Worm (Caenorhabditis elegans) whole organism, young adult: Measurements from ENCODE around the gene pqbp-1.1.
A peak's percentile ranks its signal among the peaks of the same experiment; 100 is the strongest.

ENCODE experiments used
- B0019.2 ChIP-seq: fragments of 200-800 bp; sonication (Bioruptor generic); conservative IDR thresholded peaks from 2 replicates; pipeline ENCODE4 v1.3.6; 2022; ENCODE audit warnings: missing genetic modification reagents, missing genetic modification characterization, missing compliant biosample characterization
- B0035.1 ChIP-seq: sonication (generic microtip); optimal IDR thresholded peaks from 2 replicates; lab custom pipeline; 2016; ENCODE audit warnings: missing genetic modification characterization, mild to moderate bottlenecking, missing compliant biosample characterization, missing genotype, missing genetic modification reagents
- C17E4.6 ChIP-seq: fragments of 200-800 bp; sonication (Bioruptor generic); IDR thresholded peaks from 2 replicates; pipeline ENCODE4 v1.3.6; 2022; ENCODE audit warnings: missing genetic modification reagents, missing genetic modification characterization, missing compliant biosample characterization
- D2030.7 ChIP-seq: fragments of 200-800 bp; sonication (Bioruptor generic); IDR thresholded peaks from 2 replicates; pipeline ENCODE4 v1.3.6; 2022; ENCODE audit warnings: missing genetic modification reagents, missing genetic modification characterization, missing compliant biosample characterization
- F23B12.7 ChIP-seq: sonication (generic microtip); optimal IDR thresholded peaks from 2 replicates; lab custom pipeline; 2017; ENCODE audit warnings: missing genetic modification characterization, mild to moderate bottlenecking, missing compliant biosample characterization, antibody characterized with exemption, moderate library complexity; ENCODE audit not compliant: insufficient read depth
- F39B2.1 ChIP-seq: fragments of 200-800 bp; sonication (Bioruptor generic); IDR thresholded peaks from 2 replicates; pipeline ENCODE4 v1.3.6; 2022; ENCODE audit warnings: missing genetic modification reagents, missing genetic modification characterization, missing compliant biosample characterization
- F49E8.2 ChIP-seq: sonication (generic microtip); optimal IDR thresholded peaks from 3 replicates; lab custom pipeline; 2017; ENCODE audit warnings: missing genetic modification characterization, mild to moderate bottlenecking, missing compliant biosample characterization, antibody characterized with exemption, moderate library complexity; ENCODE audit not compliant: insufficient read depth
- F52B5.7 ChIP-seq: sonication (generic microtip); optimal IDR thresholded peaks from 2 replicates; lab custom pipeline; 2016; ENCODE audit warnings: mild to moderate bottlenecking, missing genetic modification characterization, missing compliant biosample characterization
- F55B11.4 ChIP-seq: sonication (generic microtip); optimal IDR thresholded peaks from 2 replicates; lab custom pipeline; 2016; ENCODE audit warnings: missing compliant biosample characterization, missing genetic modification characterization, borderline replicate concordance; ENCODE audit not compliant: insufficient read depth
- K11D2.4 ChIP-seq: fragments of 200-800 bp; sonication (Bioruptor generic); IDR thresholded peaks from 2 replicates; pipeline ENCODE4 v1.3.6; 2022; ENCODE audit warnings: missing genetic modification reagents, missing genetic modification characterization, missing compliant biosample characterization
- Y53F4B.3 ChIP-seq: fragments of 200-800 bp; sonication (Bioruptor generic); IDR thresholded peaks from 2 replicates; pipeline ENCODE4 v1.3.6; 2022; ENCODE audit warnings: missing genetic modification reagents, missing genetic modification characterization, missing compliant biosample characterization
- ZK185.1 ChIP-seq: sonication (generic microtip); optimal IDR thresholded peaks from 2 replicates; lab custom pipeline; 2016; ENCODE audit warnings: mild to moderate bottlenecking, missing genetic modification characterization, missing compliant biosample characterization; ENCODE audit not compliant: poor library complexity, severe bottlenecking
- aptf-2 ChIP-seq: fragments of 200-800 bp; sonication (Bioruptor generic); conservative IDR thresholded peaks from 2 replicates; pipeline ENCODE4 v1.3.6; 2022; ENCODE audit warnings: missing genetic modification reagents, missing genetic modification characterization, missing compliant biosample characterization
- athp-1 ChIP-seq: sonication (generic microtip); optimal IDR thresholded peaks from 2 replicates; lab custom pipeline; 2017; ENCODE audit warnings: mild to moderate bottlenecking, missing genetic modification characterization, missing compliant biosample characterization
- attf-3 ChIP-seq: fragments of 200-800 bp; sonication (Bioruptor generic); conservative IDR thresholded peaks from 2 replicates; pipeline ENCODE4 v1.3.6; 2022; ENCODE audit warnings: missing genetic modification reagents, missing genetic modification characterization, missing compliant biosample characterization
- attf-5 ChIP-seq: fragments of 200-800 bp; sonication (Bioruptor generic); optimal IDR thresholded peaks from 2 replicates; lab custom pipeline; 2018; ENCODE audit warnings: mild to moderate bottlenecking, missing genetic modification characterization, missing compliant biosample characterization
- ccch-3 ChIP-seq: fragments of 200-800 bp; sonication (Bioruptor generic); optimal IDR thresholded peaks from 2 replicates; lab custom pipeline; 2018; ENCODE audit warnings: mild to moderate bottlenecking, missing genetic modification characterization, missing compliant biosample characterization
- cebp-1 ChIP-seq, 2 experiments: fragments of 200-800 bp in 1 of 2; sonication (Bioruptor generic) in 1 of 2; sonication (generic microtip) in 1 of 2; IDR thresholded peaks in 1 of 2; optimal IDR thresholded peaks in 1 of 2; 2 replicates each; pipeline versions ENCODE4 v1.3.6 to Lab custom; 2017 to 2022; ENCODE audit warnings: missing compliant biosample characterization in 2 of 2, missing genetic modification characterization in 2 of 2, mild to moderate bottlenecking in 1 of 2, missing genetic modification reagents in 1 of 2, moderate library complexity in 1 of 2
- cebp-2 ChIP-seq: fragments of 200-800 bp; sonication (Bioruptor generic); IDR thresholded peaks from 2 replicates; pipeline ENCODE4 v1.3.6; 2022; ENCODE audit warnings: missing genetic modification characterization, missing compliant biosample characterization
- ceh-100 ChIP-seq: fragments of 200-800 bp; sonication (Bioruptor generic); IDR thresholded peaks from 2 replicates; pipeline ENCODE4 v1.3.6; 2022; ENCODE audit warnings: missing genetic modification reagents, missing genetic modification characterization, missing compliant biosample characterization
- ceh-40 ChIP-seq: fragments of 200-800 bp; sonication (Bioruptor generic); IDR thresholded peaks from 2 replicates; pipeline ENCODE4 v1.3.6; 2022; ENCODE audit warnings: missing genetic modification characterization, missing compliant biosample characterization
- ceh-58 ChIP-seq: fragments of 200-800 bp; sonication (Bioruptor generic); IDR thresholded peaks from 2 replicates; pipeline ENCODE4 v1.3.6; 2022; ENCODE audit warnings: missing genetic modification characterization, missing compliant biosample characterization
- ceh-79 ChIP-seq: sonication (generic microtip); optimal IDR thresholded peaks from 2 replicates; lab custom pipeline; 2017; ENCODE audit warnings: mild to moderate bottlenecking, missing genetic modification characterization, missing compliant biosample characterization
- die-1 ChIP-seq: sonication (generic microtip); optimal IDR thresholded peaks from 2 replicates; lab custom pipeline; 2016; ENCODE audit warnings: missing genotype, mild to moderate bottlenecking, missing genetic modification characterization, missing compliant biosample characterization
- dpl-1 ChIP-seq: fragments of 150-350 bp; optimal IDR thresholded peaks from 2 replicates; lab custom pipeline; 2014; ENCODE audit warnings: missing biosample characterization, missing genetic modification reagents, missing genetic modification characterization
- egl-44 ChIP-seq: fragments of 200-800 bp; sonication (Bioruptor generic); IDR thresholded peaks from 2 replicates; pipeline ENCODE4 v1.3.6; 2022; ENCODE audit warnings: missing genetic modification reagents, missing genetic modification characterization, missing compliant biosample characterization
- ekl-4 ChIP-seq: fragments of 200-800 bp; sonication (Bioruptor generic); IDR thresholded peaks from 2 replicates; pipeline ENCODE4 v1.3.6; 2022; ENCODE audit warnings: missing genetic modification reagents, missing genetic modification characterization, missing compliant biosample characterization
- hlh-12 ChIP-seq: sonication (generic microtip); optimal IDR thresholded peaks from 2 replicates; lab custom pipeline; 2016; ENCODE audit warnings: missing genetic modification characterization, missing compliant biosample characterization
- hlh-26 ChIP-seq: fragments of 200-800 bp; sonication (Bioruptor generic); conservative IDR thresholded peaks from 2 replicates; pipeline ENCODE4 v1.3.6; 2022; ENCODE audit warnings: missing genetic modification reagents, missing genetic modification characterization, missing compliant biosample characterization
- hmg-20 ChIP-seq: fragments of 200-800 bp; sonication (Bioruptor generic); IDR thresholded peaks from 2 replicates; pipeline ENCODE4 v1.3.6; 2022; ENCODE audit warnings: missing genetic modification reagents, missing genetic modification characterization, missing compliant biosample characterization
- lag-1 ChIP-seq: fragments of 200-800 bp; sonication (Bioruptor generic); IDR thresholded peaks from 2 replicates; pipeline ENCODE4 v1.3.6; 2022; ENCODE audit warnings: missing genetic modification reagents, missing genetic modification characterization, missing compliant biosample characterization
- let-607 ChIP-seq, 2 experiments: fragments of 200-800 bp in 1 of 2; sonication (Bioruptor generic) in 1 of 2; sonication (generic microtip) in 1 of 2; optimal IDR thresholded peaks; 2 replicates each; lab custom pipeline; 2016 to 2018; ENCODE audit warnings: mild to moderate bottlenecking in 2 of 2, missing compliant biosample characterization in 2 of 2, missing genetic modification characterization in 2 of 2, moderate library complexity in 2 of 2, missing genotype in 1 of 2
- lin-26 ChIP-seq: fragments of 200-800 bp; sonication (Bioruptor generic); IDR thresholded peaks from 2 replicates; pipeline ENCODE4 v1.3.6; 2022; ENCODE audit warnings: missing genetic modification reagents, missing genetic modification characterization, missing compliant biosample characterization
- lin-54 ChIP-seq: fragments of 200-800 bp; sonication (Bioruptor generic); optimal IDR thresholded peaks from 2 replicates; lab custom pipeline; 2018; ENCODE audit warnings: mild to moderate bottlenecking, missing genetic modification characterization, missing compliant biosample characterization
- lsl-1 ChIP-seq: fragments of 200-800 bp; sonication (Bioruptor generic); optimal IDR thresholded peaks from 2 replicates; lab custom pipeline; 2018; ENCODE audit warnings: mild to moderate bottlenecking, missing genetic modification characterization, moderate library complexity, missing compliant biosample characterization
- nfya-2 ChIP-seq: fragments of 200-800 bp; sonication (Bioruptor generic); IDR thresholded peaks from 2 replicates; pipeline ENCODE4 v1.3.6; 2022; ENCODE audit warnings: missing genetic modification reagents, missing genetic modification characterization, missing compliant biosample characterization
- nfyb-1 ChIP-seq: fragments of 200-800 bp; sonication (Bioruptor generic); IDR thresholded peaks from 2 replicates; pipeline ENCODE4 v1.3.6; 2022; ENCODE audit warnings: missing genetic modification reagents, missing genetic modification characterization, missing compliant biosample characterization
- nhr-90 ChIP-seq: sonication (generic microtip); optimal IDR thresholded peaks from 2 replicates; lab custom pipeline; 2016; ENCODE audit warnings: missing genotype, mild to moderate bottlenecking, missing genetic modification characterization, missing compliant biosample characterization
- rcor-1 ChIP-seq: fragments of 200-800 bp; sonication (Bioruptor generic); IDR thresholded peaks from 2 replicates; pipeline ENCODE4 v1.3.6; 2022; ENCODE audit warnings: missing genetic modification reagents, missing genetic modification characterization, missing compliant biosample characterization
- rec-8 ChIP-seq, 2 experiments: sonication (generic microtip); optimal IDR thresholded peaks; 2 replicates each; lab custom pipeline; 2016; ENCODE audit warnings: mild to moderate bottlenecking in 2 of 2, missing genetic modification characterization in 2 of 2, missing genetic modification reagents in 2 of 2, missing genotype in 2 of 2, missing biosample characterization in 1 of 2, missing compliant biosample characterization in 1 of 2, moderate library complexity in 1 of 2
- sdz-38 ChIP-seq: sonication (generic microtip); optimal IDR thresholded peaks from 2 replicates; lab custom pipeline; 2016; ENCODE audit warnings: missing genotype, missing genetic modification characterization, missing compliant biosample characterization
- sea-2 ChIP-seq: fragments of 200-800 bp; sonication (Bioruptor generic); IDR thresholded peaks from 2 replicates; pipeline ENCODE4 v1.3.6; 2022; ENCODE audit warnings: missing genetic modification characterization, missing compliant biosample characterization
- snpc-1.3 ChIP-seq: sonication (generic microtip); optimal IDR thresholded peaks from 2 replicates; lab custom pipeline; 2017; ENCODE audit warnings: missing genetic modification characterization, mild to moderate bottlenecking, missing compliant biosample characterization, antibody characterized with exemption, moderate library complexity, missing genotype, missing genetic modification reagents; ENCODE audit not compliant: insufficient read depth
- unc-130 ChIP-seq: sonication (generic microtip); optimal IDR thresholded peaks from 2 replicates; lab custom pipeline; 2016; ENCODE audit warnings: missing genetic modification reagents, missing genetic modification characterization, missing compliant biosample characterization
- xnd-1 ChIP-seq: sonication (generic microtip); optimal IDR thresholded peaks from 2 replicates; lab custom pipeline; 2016; ENCODE audit warnings: missing genotype, missing genetic modification reagents, missing genetic modification characterization, missing compliant biosample characterization
- ztf-18 ChIP-seq: sonication (generic microtip); optimal IDR thresholded peaks from 2 replicates; lab custom pipeline; 2016; ENCODE audit warnings: missing genotype, mild to moderate bottlenecking, missing genetic modification characterization, missing compliant biosample characterization
- ztf-26 ChIP-seq: sonication (generic microtip); optimal IDR thresholded peaks from 2 replicates; lab custom pipeline; 2017; ENCODE audit warnings: missing genetic modification characterization, missing compliant biosample characterization
- ztf-28 ChIP-seq: fragments of 200-800 bp; sonication (Bioruptor generic); IDR thresholded peaks from 2 replicates; pipeline ENCODE4 v1.3.6; 2022; ENCODE audit warnings: missing genetic modification reagents, missing genetic modification characterization, missing compliant biosample characterization

pqbp-1.1 gene

DNA sequence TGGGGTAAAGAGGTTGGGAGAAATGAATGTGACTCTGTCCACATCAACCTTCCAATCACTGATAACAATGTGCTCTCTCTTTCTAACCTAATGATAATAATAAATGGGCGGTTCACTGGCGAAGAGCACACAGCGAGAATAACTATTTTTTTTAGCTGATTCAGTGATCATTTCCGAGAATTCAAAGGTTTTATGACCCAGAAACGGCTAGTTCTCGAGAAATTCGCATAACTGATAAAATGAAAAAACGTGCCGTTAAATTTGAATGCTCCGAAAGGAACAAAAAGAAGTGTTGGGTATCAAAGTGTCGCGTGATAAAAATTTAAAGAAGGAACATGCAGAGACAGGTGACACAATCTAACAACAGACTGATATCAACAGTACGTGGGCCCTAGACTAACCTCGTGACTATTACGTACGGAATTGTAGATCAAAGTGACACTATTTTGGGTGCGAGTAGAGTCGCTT lies 34.3 kb upstream of the pqbp-1.1 start (continued):
- TF ChIP-seq ceh-58 (GFP tag; lab: Robert Waterston, UW) (no peak), F23B12.7 (no peak), hlh-26 (GFP tag; lab: Robert Waterston, UW) (no peak), ZK185.1 (no peak), C17E4.6 (GFP tag; lab: Robert Waterston, UW) (no peak), snpc-1.3 (tag; lab: Kevin White, UChicago) (no peak), cebp-2 (GFP tag; lab: Robert Waterston, UW) (no peak), lin-54 (peak; percentile 16), D2030.7 (GFP tag; lab: Robert Waterston, UW) (no peak), F52B5.7 (tag; lab: Kevin White, UChicago) (no peak), B0035.1 (tag; lab: Kevin White, UChicago) (no peak), nhr-90 (peak; percentile 39), let-607 (tag; optimal IDR thresholded peaks at IDR 0.05; lab: Kevin White, UChicago) (peak; percentile 43 to 45), F49E8.2 (tag; lab: Kevin White, UChicago) (no peak), rec-8 (tag; optimal IDR thresholded peaks at IDR 0.05; lab: Kevin White, UChicago) (no peak), athp-1 (no peak), Y53F4B.3 (GFP tag; lab: Robert Waterston, UW) (no peak), K11D2.4 (GFP tag; lab: Robert Waterston, UW) (no peak), lag-1 (GFP tag; lab: Robert Waterston, UW) (no peak), rcor-1 (no peak), ztf-18 (tag; lab: Kevin White, UChicago) (no peak), ztf-26 (tag; lab: Kevin White, UChicago) (no peak), ztf-28 (no peak), egl-44 (GFP tag; lab: Robert Waterston, UW) (0 out of 2 replicates have a peak, but pooled peaks have one; percentile 32), die-1 (tag; lab: Kevin White, UChicago) (no peak), ceh-40 (no peak), attf-3 (GFP tag; lab: Robert Waterston, UW) (no peak), hlh-12 (no peak), dpl-1 (GFP tag; lab: Kevin White, UChicago) (no peak), F39B2.1 (GFP tag; lab: Robert Waterston, UW) (no peak), unc-130 (GFP tag; lab: Kevin White, UChicago) (no peak), attf-5 (GFP tag; lab: Kevin White, UChicago) (no peak), lin-26 (GFP tag; lab: Robert Waterston, UW) (no peak), ceh-79 (tag; lab: Kevin White, UChicago) (no peak), xnd-1 (tag; lab: Kevin White, UChicago) (no peak), nfyb-1 (0 out of 2 replicates have a peak, but pooled peaks have one; percentile 59), aptf-2 (no peak), nfya-2 (GFP tag; lab: Robert Waterston, UW) (no peak), ceh-100 (no peak), sdz-38 (tag; lab: Kevin White, UChicago) (no peak), ccch-3 (no peak), ekl-4 (GFP tag; lab: Robert Waterston, UW) (0 out of 2 replicates have a peak, but pooled peaks have one; percentile 33), cebp-1 (GFP tag; IDR thresholded peaks at IDR 0.05; lab: Robert Waterston, UW) (no peak), cebp-1 (tag; optimal IDR thresholded peaks at IDR 0.05; lab: Kevin White, UChicago) (peak; percentile 33), lsl-1 (no peak), B0019.2 (GFP tag; lab: Robert Waterston, UW) (no peak), F55B11.4 (tag; lab: Kevin White, UChicago) (no peak), sea-2 (GFP tag; lab: Robert Waterston, UW) (no peak), hmg-20 (GFP tag; lab: Robert Waterston, UW) (no peak)
